Worm (Caenorhabditis elegans) whole organism, mixed stage, embryonic: Measurements from ENCODE around the gene Y42G9A.1.

Experiments used
- M03D4.4 ChIP-seq: sonication (generic microtip); optimal IDR thresholded peaks from 2 replicates; lab custom pipeline; 2017; ENCODE audit warnings: mild to moderate bottlenecking, missing genetic modification characterization, missing compliant biosample characterization
- bed-3 ChIP-seq: fragments of 200-800 bp; sonication (Bioruptor generic); optimal IDR thresholded peaks from 3 replicates; lab custom pipeline; 2018; ENCODE audit warnings: mild to moderate bottlenecking, missing genetic modification characterization, moderate library complexity, missing compliant biosample characterization
- blmp-1 ChIP-seq: fragments of 150-350 bp; optimal IDR thresholded peaks from 2 replicates; lab custom pipeline; 2014; ENCODE audit warnings: missing biosample characterization, missing genetic modification characterization
- ceh-39 ChIP-seq: fragments of 150-350 bp; optimal IDR thresholded peaks from 2 replicates; lab custom pipeline; 2014; ENCODE audit warnings: missing biosample characterization, missing genetic modification characterization
- ceh-43 ChIP-seq: fragments of 200-800 bp; sonication (Bioruptor generic); optimal IDR thresholded peaks from 2 replicates; lab custom pipeline; 2018; ENCODE audit warnings: mild to moderate bottlenecking, missing genetic modification characterization, moderate library complexity, missing compliant biosample characterization
- ceh-83 ChIP-seq: fragments of 200-800 bp; sonication (Bioruptor generic); optimal IDR thresholded peaks from 2 replicates; lab custom pipeline; 2018; ENCODE audit warnings: mild to moderate bottlenecking, missing genetic modification characterization, missing compliant biosample characterization
- ces-1 ChIP-seq: fragments of 150-350 bp; optimal IDR thresholded peaks from 2 replicates; lab custom pipeline; 2014; ENCODE audit warnings: missing biosample characterization, missing genetic modification reagents, missing genetic modification characterization
- cnd-1 ChIP-seq: fragments of 200-800 bp; sonication (Bioruptor generic); optimal IDR thresholded peaks from 2 replicates; lab custom pipeline; 2018; ENCODE audit warnings: mild to moderate bottlenecking, missing genetic modification characterization, missing compliant biosample characterization
- drap-1 ChIP-seq: fragments of 200-800 bp; sonication (Bioruptor generic); optimal IDR thresholded peaks from 3 replicates; lab custom pipeline; 2018; ENCODE audit warnings: mild to moderate bottlenecking, missing genetic modification characterization, missing compliant biosample characterization
- elt-1 ChIP-seq: sonication (generic microtip); optimal IDR thresholded peaks from 2 replicates; lab custom pipeline; 2017; ENCODE audit warnings: missing genetic modification characterization, mild to moderate bottlenecking, missing compliant biosample characterization, antibody characterized with exemption, moderate library complexity, borderline replicate concordance; ENCODE audit not compliant: insufficient read depth
- flh-1 ChIP-seq: fragments of 200-800 bp; sonication (Bioruptor generic); optimal IDR thresholded peaks from 2 replicates; lab custom pipeline; 2018; ENCODE audit warnings: mild to moderate bottlenecking, missing genetic modification characterization, moderate library complexity, missing compliant biosample characterization
- ham-2 ChIP-seq: fragments of 200-800 bp; sonication (Bioruptor generic); optimal IDR thresholded peaks from 2 replicates; lab custom pipeline; 2018; ENCODE audit warnings: mild to moderate bottlenecking, missing genetic modification characterization, missing compliant biosample characterization
- hlh-1 ChIP-seq: fragments of 150-350 bp; optimal IDR thresholded peaks from 2 replicates; lab custom pipeline; 2014; ENCODE audit warnings: missing biosample characterization, missing genetic modification reagents, missing genetic modification characterization
- lin-13 ChIP-seq: fragments of 150-350 bp; optimal IDR thresholded peaks from 2 replicates; lab custom pipeline; 2014; ENCODE audit warnings: missing biosample characterization, missing genetic modification characterization
- lin-32 ChIP-seq: fragments of 200-800 bp; sonication (Bioruptor generic); optimal IDR thresholded peaks from 2 replicates; lab custom pipeline; 2018; ENCODE audit warnings: mild to moderate bottlenecking, missing genetic modification characterization, missing compliant biosample characterization
- lsy-2 ChIP-seq: fragments of 150-350 bp; optimal IDR thresholded peaks from 2 replicates; lab custom pipeline; 2014; ENCODE audit warnings: missing biosample characterization, missing genetic modification characterization
- mab-5 ChIP-seq: fragments of 150-350 bp; optimal IDR thresholded peaks from 2 replicates; lab custom pipeline; 2014; ENCODE audit warnings: missing biosample characterization, missing genetic modification characterization
- mep-1 ChIP-seq: fragments of 150-350 bp; optimal IDR thresholded peaks from 2 replicates; lab custom pipeline; 2017; ENCODE audit warnings: missing biosample characterization, missing genetic modification reagents, missing genetic modification characterization, inconsistent platforms
- mls-2 ChIP-seq: sonication (generic microtip); optimal IDR thresholded peaks from 2 replicates; lab custom pipeline; 2016; ENCODE audit warnings: mild to moderate bottlenecking, missing genetic modification characterization, moderate library complexity, missing compliant biosample characterization
- nhr-12 ChIP-seq: fragments of 150-350 bp; optimal IDR thresholded peaks from 2 replicates; lab custom pipeline; 2014; ENCODE audit warnings: missing biosample characterization, missing genetic modification characterization
- nhr-2 ChIP-seq: fragments of 150-350 bp; optimal IDR thresholded peaks from 2 replicates; lab custom pipeline; 2014; ENCODE audit warnings: missing biosample characterization, missing genetic modification characterization
- nhr-237 ChIP-seq: fragments of 150-350 bp; optimal IDR thresholded peaks from 2 replicates; lab custom pipeline; 2014; ENCODE audit warnings: missing biosample characterization, missing genetic modification characterization
- nhr-28 ChIP-seq: fragments of 150-350 bp; optimal IDR thresholded peaks from 2 replicates; lab custom pipeline; 2014; ENCODE audit warnings: missing biosample characterization, missing genetic modification characterization
- nhr-76 ChIP-seq: sonication (generic microtip); optimal IDR thresholded peaks from 2 replicates; lab custom pipeline; 2017; ENCODE audit warnings: missing biosample characterization, missing genetic modification characterization
- pha-4 ChIP-seq: fragments of 150-350 bp; optimal IDR thresholded peaks from 2 replicates; lab custom pipeline; 2018; ENCODE audit warnings: missing biosample characterization, missing genetic modification reagents, missing genetic modification characterization
- sem-2 ChIP-seq: fragments of 200-800 bp; sonication (Bioruptor generic); optimal IDR thresholded peaks from 2 replicates; lab custom pipeline; 2018; ENCODE audit warnings: mild to moderate bottlenecking, missing genetic modification characterization, missing compliant biosample characterization
- snpc-4 ChIP-seq: fragments of 150-350 bp; optimal IDR thresholded peaks from 2 replicates; lab custom pipeline; 2014; ENCODE audit warnings: missing biosample characterization, missing genetic modification characterization
- sptf-1 ChIP-seq: sonication (generic microtip); optimal IDR thresholded peaks from 2 replicates; lab custom pipeline; 2017; ENCODE audit warnings: mild to moderate bottlenecking, missing genetic modification characterization, moderate library complexity, missing compliant biosample characterization
- tbx-8 ChIP-seq: fragments of 200-800 bp; sonication (Bioruptor generic); optimal IDR thresholded peaks from 2 replicates; lab custom pipeline; 2018; ENCODE audit warnings: mild to moderate bottlenecking, missing genetic modification characterization, moderate library complexity, missing compliant biosample characterization
- unc-120 ChIP-seq: sonication (generic microtip); optimal IDR thresholded peaks from 2 replicates; lab custom pipeline; 2017; ENCODE audit warnings: missing genetic modification characterization, missing compliant biosample characterization; ENCODE audit not compliant: poor library complexity, severe bottlenecking
- unc-39 ChIP-seq: fragments of 150-350 bp; optimal IDR thresholded peaks from 2 replicates; lab custom pipeline; 2014; ENCODE audit warnings: missing biosample characterization, missing genetic modification characterization
- unc-62 ChIP-seq: fragments of 150-350 bp; optimal IDR thresholded peaks from 2 replicates; lab custom pipeline; 2014; ENCODE audit warnings: missing biosample characterization, missing genetic modification reagents, missing genetic modification characterization
- zip-8 ChIP-seq: fragments of 150-350 bp; optimal IDR thresholded peaks from 2 replicates; lab custom pipeline; 2014; ENCODE audit warnings: missing biosample characterization, missing genetic modification characterization
- ztf-11 ChIP-seq: fragments of 150-350 bp; optimal IDR thresholded peaks from 2 replicates; lab custom pipeline; 2014; ENCODE audit warnings: missing biosample characterization, missing genetic modification characterization

Gene Y42G9A.1

DNA sequence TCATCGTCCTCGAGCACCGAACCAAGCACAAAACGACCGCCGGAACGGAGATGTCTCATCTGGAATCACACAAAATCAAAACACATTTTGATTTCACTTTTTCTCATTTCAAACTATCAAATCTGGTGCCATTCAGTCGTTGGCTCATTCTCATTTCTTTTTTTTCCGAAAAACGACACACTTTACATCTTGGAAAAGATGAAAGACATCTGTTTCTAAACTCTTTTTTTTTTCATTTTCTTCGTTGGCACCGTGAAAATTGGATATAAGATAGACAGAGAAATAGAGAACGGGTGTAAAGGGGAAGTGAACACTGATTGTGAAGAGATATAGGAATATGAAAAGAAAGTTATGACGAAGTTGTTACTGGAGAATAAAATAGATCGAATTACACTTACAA lies 6.0 kb downstream of the Y42G9A.1 start:
- no peak for TF ChIP-seq blmp-1 (tag; lab: Kevin White, UChicago)
- no peak for TF ChIP-seq zip-8 (tag; lab: Kevin White, UChicago)
- no peak for TF ChIP-seq lin-32 (GFP tag; lab: Kevin White, UChicago)
- no peak for TF ChIP-seq bed-3 (GFP tag; lab: Kevin White, UChicago)
- TF ChIP-seq snpc-4 (tag; lab: Kevin White, UChicago), result no peak
- TF ChIP-seq flh-1 (GFP tag; lab: Kevin White, UChicago), result no peak
- TF ChIP-seq unc-120, result no peak
- TF ChIP-seq lsy-2 (tag; lab: Kevin White, UChicago), result no peak
- TF ChIP-seq ztf-11 (tag; lab: Kevin White, UChicago), result no peak
- TF ChIP-seq drap-1, result no peak

DNA sequence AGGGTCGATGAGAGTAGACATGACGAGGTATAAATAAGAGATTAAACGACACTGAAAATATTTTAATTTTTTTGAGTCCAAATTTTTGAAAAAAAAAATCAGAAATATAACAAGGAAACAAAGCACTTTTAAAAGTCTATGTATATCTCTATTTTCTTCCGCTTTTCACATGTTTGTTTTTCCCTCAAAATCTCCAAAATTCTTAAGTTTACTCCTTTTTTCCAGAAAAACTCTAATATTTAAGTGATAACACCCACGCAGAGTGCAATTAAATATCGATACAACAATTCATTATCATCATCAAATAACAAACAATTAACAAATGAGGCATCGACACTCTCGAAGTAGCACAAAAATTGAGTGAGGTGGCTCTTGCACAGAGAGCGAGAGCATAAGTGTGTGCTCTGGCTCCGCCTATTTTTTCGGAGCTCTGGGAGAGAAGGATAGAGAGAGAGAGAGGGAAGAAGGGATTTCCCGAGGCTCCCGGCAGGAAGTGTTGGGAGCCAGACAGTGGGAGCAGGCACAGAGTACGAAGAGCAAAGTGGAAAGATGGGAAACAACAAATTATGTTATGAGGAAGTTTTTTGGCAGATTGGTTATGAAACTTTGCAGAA lies 8.1 kb downstream of the Y42G9A.1 start, which contains the start of gene anmt-2:
anmt-2 (minus strand) TSS at position 51 of the 614 bp plus-strand sequence.
- TF ChIP-seq hlh-1 (tag; lab: Kevin White, UChicago), result peak; percentile 27
- TF ChIP-seq lin-32 (GFP tag; lab: Kevin White, UChicago), result no peak
- TF ChIP-seq nhr-2, result no peak
- no peak for TF ChIP-seq mep-1 (tag; lab: Kevin White, UChicago)
- TF ChIP-seq nhr-76, result no peak
- no peak for TF ChIP-seq nhr-28 (tag; lab: Kevin White, UChicago)

DNA sequence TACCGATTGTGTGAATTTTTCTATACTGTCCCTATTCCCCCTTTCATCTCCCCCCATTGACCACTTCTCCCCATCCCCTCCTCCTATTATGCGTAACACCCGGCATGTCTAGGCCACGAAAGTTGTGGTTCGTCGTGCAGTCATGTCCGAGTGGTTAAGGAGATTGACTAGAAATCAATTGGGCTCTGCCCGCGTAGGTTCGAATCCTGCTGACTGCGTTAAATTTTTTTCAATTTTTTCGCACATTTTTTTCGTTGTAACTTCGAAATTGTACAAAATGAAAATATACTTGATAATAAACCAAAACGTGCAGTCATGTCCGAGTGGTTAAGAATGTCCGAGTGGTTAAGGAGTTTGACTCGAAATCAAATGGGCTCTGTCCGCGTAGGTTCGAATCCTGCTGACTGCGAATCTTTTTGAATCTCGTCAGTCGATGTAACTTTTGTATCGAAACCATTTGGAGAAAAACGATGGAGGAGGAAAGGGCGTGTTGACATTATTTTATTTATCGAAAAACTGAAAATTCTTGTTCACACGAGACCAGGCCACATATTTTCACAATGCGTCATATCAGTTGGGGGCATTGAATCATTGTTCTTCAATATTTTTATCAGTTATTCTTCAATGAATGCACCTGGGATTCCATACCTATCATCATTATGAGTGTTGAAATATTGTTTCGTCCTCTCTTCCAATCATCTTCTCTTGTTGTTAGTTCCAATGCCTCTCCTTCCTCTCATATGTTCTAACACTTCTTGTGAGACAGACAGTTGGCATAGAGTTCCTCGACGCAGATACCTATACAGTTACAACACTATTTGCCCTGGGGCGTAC lies 9.1 kb downstream of the Y42G9A.1 start, which contains the start of gene nfm-1:
nfm-1 (plus strand) TSS at position 812 of the 834 bp plus-strand sequence.
- TF ChIP-seq unc-62 (GFP tag; lab: Kevin White, UChicago), result peak; percentile 47
- TF ChIP-seq flh-1 (GFP tag; lab: Kevin White, UChicago), result peak; percentile 66
- TF ChIP-seq pha-4, result peak; percentile 19
- TF ChIP-seq drap-1, result peak; percentile 90
- TF ChIP-seq lin-32 (GFP tag; lab: Kevin White, UChicago), result peak; percentile 71
- no peak for TF ChIP-seq zip-8 (tag; lab: Kevin White, UChicago)
- TF ChIP-seq lsy-2 (tag; lab: Kevin White, UChicago), result peak; percentile 35
- no peak for TF ChIP-seq nhr-237 (tag; lab: Kevin White, UChicago)
- TF ChIP-seq cnd-1 (tag; lab: Kevin White, UChicago), result peak; percentile 89
- peak; percentile 71 for TF ChIP-seq ham-2
- TF ChIP-seq tbx-8 (GFP tag; lab: Kevin White, UChicago), result peak; percentile 73
- TF ChIP-seq unc-39 (tag; lab: Kevin White, UChicago), result peak; percentile 35
- no peak for TF ChIP-seq nhr-28 (tag; lab: Kevin White, UChicago)
- peak; percentile 86 for TF ChIP-seq sem-2
- TF ChIP-seq mep-1 (tag; lab: Kevin White, UChicago), result peak; percentile 71
- no peak for TF ChIP-seq ztf-11 (tag; lab: Kevin White, UChicago)
- TF ChIP-seq ceh-39 (tag; lab: Kevin White, UChicago), result no peak
- peak; percentile 87 for TF ChIP-seq ceh-83 (GFP tag; lab: Kevin White, UChicago)
- peak; percentile 92 for TF ChIP-seq sptf-1 (tag; lab: Kevin White, UChicago)
- peak; percentile 77 for TF ChIP-seq unc-120
- peak; percentile 62 for TF ChIP-seq ces-1
- TF ChIP-seq nhr-76, result no peak
- no peak for TF ChIP-seq mab-5 (tag; lab: Kevin White, UChicago)
- TF ChIP-seq blmp-1 (tag; lab: Kevin White, UChicago), result no peak
- no peak for TF ChIP-seq nhr-2
- TF ChIP-seq elt-1 (tag; lab: Kevin White, UChicago), result no peak
- TF ChIP-seq lin-13 (tag; lab: Kevin White, UChicago), result no peak
- no peak for TF ChIP-seq snpc-4 (tag; lab: Kevin White, UChicago)
- TF ChIP-seq nhr-12 (tag; lab: Kevin White, UChicago), result no peak
- peak; percentile 91 for TF ChIP-seq M03D4.4 (tag; lab: Kevin White, UChicago)
- TF ChIP-seq hlh-1 (tag; lab: Kevin White, UChicago), result peak; percentile 89
- peak; percentile 86 for TF ChIP-seq ceh-43 (GFP tag; lab: Kevin White, UChicago)
- peak; percentile 70 for TF ChIP-seq bed-3 (GFP tag; lab: Kevin White, UChicago)
- peak; percentile 93 for TF ChIP-seq mls-2 (tag; lab: Kevin White, UChicago)
